Worm (Caenorhabditis elegans): ENCODE measurements around the gene C05B5.1.

- TF ChIP-seq ama-1 (optimal IDR thresholded peaks at IDR 0.05): no peak
- no peak for TF ChIP-seq hmbx-1 (tag; optimal IDR thresholded peaks at IDR 0.05)
- TF ChIP-seq tbx-11 (GFP tag; IDR thresholded peaks at IDR 0.05): no peak
- no peak for TF ChIP-seq flt-1 (GFP tag; IDR thresholded peaks at IDR 0.05)
- TF ChIP-seq ceh-13 (GFP tag; optimal IDR thresholded peaks at IDR 0.05): no peak
- no peak for TF ChIP-seq scrt-1 (GFP tag; IDR thresholded peaks at IDR 0.05)
- TF ChIP-seq ets-7 (tag; optimal IDR thresholded peaks at IDR 0.05): no peak
- TF ChIP-seq tra-4 (tag; optimal IDR thresholded peaks at IDR 0.05): no peak
- TF ChIP-seq B0310.2 (tag; optimal IDR thresholded peaks at IDR 0.05): no peak
- no peak for TF ChIP-seq hnd-1 (tag; optimal IDR thresholded peaks at IDR 0.05)
- TF ChIP-seq aly-1 (tag; optimal IDR thresholded peaks at IDR 0.05): no peak
- TF ChIP-seq ceh-36 (tag; optimal IDR thresholded peaks at IDR 0.05): no peak
These were observed 45.6 kb upstream of the C05B5.1 start, which contains the start of gene M04D8.8 for ce11 chrIII:10033881-10034280.
